Fruit fly (Drosophila melanogaster) S2 (cell line): ENCODE results near the gene corn.

Experiments used
- CG8478 ChIP-seq: fragments of >200 bp; optimal IDR thresholded peaks from 2 replicates; lab custom pipeline; 2018
- CTCF ChIP-seq, 2 experiments: fragments of >200 bp; optimal IDR thresholded peaks; 2 replicates each; lab custom pipeline; 2018

DNA sequence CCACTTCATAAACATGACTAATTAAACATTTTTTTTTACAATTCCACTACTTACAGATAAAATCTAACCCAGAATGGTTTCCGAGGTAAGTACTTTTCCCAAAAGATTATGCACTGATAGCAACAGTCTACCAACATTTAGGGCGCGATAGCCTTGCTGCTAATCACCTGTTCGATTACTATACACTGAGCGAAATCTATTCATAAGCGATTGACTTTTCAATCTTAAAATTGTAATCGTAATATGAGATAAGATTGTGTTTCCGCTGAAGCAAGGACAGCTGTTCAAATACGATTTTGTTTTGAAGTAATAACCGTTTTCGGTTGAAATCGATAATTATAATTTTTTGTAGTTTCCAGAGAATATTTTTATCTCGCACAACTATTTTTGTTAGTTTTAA lies 24.3 kb downstream of the corn start:
- no peak for TF ChIP-seq CTCF (optimal IDR thresholded peaks at IDR 0.05; lab: Kevin White, UChicago)
- TF ChIP-seq CG8478, result no peak
